Fruit fly (Drosophila melanogaster) whole organism, embryonic: ENCODE data around the gene Nagk.

Experiments used
- Sox102F ChIP-seq: fragments of 200-800 bp; sonication (Bioruptor generic); optimal IDR thresholded peaks from 2 replicates; lab custom pipeline; 2018; ENCODE audit warnings: missing biosample characterization, mild to moderate bottlenecking, missing genetic modification characterization, moderate library complexity
- YL-1 ChIP-seq: fragments of 200-800 bp; sonication (Bioruptor generic); optimal IDR thresholded peaks from 3 replicates; lab custom pipeline; 2017; ENCODE audit warnings: missing biosample characterization, mild to moderate bottlenecking, missing genetic modification characterization
- bsh ChIP-seq, 2 experiments: fragments of 200-800 bp; sonication (Bioruptor generic); optimal IDR thresholded peaks; 2 replicates each; lab custom pipeline; 2017 to 2018; ENCODE audit warnings: mild to moderate bottlenecking in 2 of 2, missing biosample characterization in 2 of 2, missing genetic modification characterization in 2 of 2, moderate library complexity in 1 of 2
- croc ChIP-seq: fragments of 200-800 bp; sonication (Bioruptor generic); conservative IDR thresholded peaks from 3 replicates; pipeline ENCODE4 v1.3.6; 2022; ENCODE audit warnings: missing biosample characterization, missing genetic modification characterization
- dm ChIP-seq: fragments of 200-800 bp; sonication (Bioruptor generic); optimal IDR thresholded peaks from 3 replicates; lab custom pipeline; 2016; ENCODE audit warnings: missing biosample characterization, missing genetic modification characterization
- fru ChIP-seq: fragments of >200 bp; optimal IDR thresholded peaks from 2 replicates; lab custom pipeline; 2017
- odd ChIP-seq: fragments of 200-800 bp; sonication (Bioruptor generic); optimal IDR thresholded peaks from 2 replicates; lab custom pipeline; 2017; ENCODE audit warnings: missing biosample characterization, mild to moderate bottlenecking, missing genetic modification characterization
- ssp ChIP-seq: fragments of 200-800 bp; sonication (Bioruptor generic); IDR thresholded peaks from 2 replicates; pipeline ENCODE4 v1.3.6; 2022; ENCODE audit warnings: missing biosample characterization, missing genetic modification characterization

- TF ChIP-seq fru (lab: Kevin White, UChicago) (no peak), Sox102F (GFP tag; lab: Kevin White, UChicago) (no peak), ssp (GFP tag; lab: Robert Waterston, UW) (no peak), YL-1 (GFP tag; lab: Kevin White, UChicago) (no peak), bsh (GFP tag; optimal IDR thresholded peaks at IDR 0.05; lab: Kevin White, UChicago) (no peak), odd (GFP tag; lab: Kevin White, UChicago) (no peak), dm (GFP tag; lab: Kevin White, UChicago) (no peak), croc (no peak)
These were observed 32.4 kb upstream of the Nagk start for dm6 chr3R:15375470-15375869.
